Worm (Caenorhabditis elegans) whole organism, L3 larva: ENCODE results near the gene F14F8.8.

ENCODE experiments used
- R02D3.7 ChIP-seq: fragments of 150-350 bp; optimal IDR thresholded peaks from 2 replicates; lab custom pipeline; 2014; ENCODE audit warnings: missing biosample characterization, missing genetic modification characterization
- ama-1 ChIP-seq: fragments of 150-350 bp; optimal IDR thresholded peaks from 2 replicates; lab custom pipeline; 2018
- ceh-82 ChIP-seq: fragments of 150-350 bp; optimal IDR thresholded peaks from 2 replicates; lab custom pipeline; 2014; ENCODE audit warnings: missing biosample characterization, missing genetic modification characterization
- daf-12 ChIP-seq: fragments of 150-350 bp; optimal IDR thresholded peaks from 2 replicates; lab custom pipeline; 2014; ENCODE audit warnings: missing biosample characterization, missing genetic modification reagents, missing genetic modification characterization
- nhr-237 ChIP-seq: fragments of 150-350 bp; optimal IDR thresholded peaks from 2 replicates; lab custom pipeline; 2014; ENCODE audit warnings: missing biosample characterization, missing genetic modification characterization
- unc-62 ChIP-seq: fragments of 150-350 bp; sonication (generic microtip); optimal IDR thresholded peaks from 4 replicates; lab custom pipeline; 2014; ENCODE audit warnings: missing biosample characterization, missing genetic modification reagents, missing genetic modification characterization

ce11 chrV:16706549-16706948 lies 34.5 kb upstream of the F14F8.8 start, which contains the start of gene clec-9:
- TF ChIP-seq daf-12 (tag; lab: Kevin White, UChicago) (no peak), ceh-82 (tag; lab: Kevin White, UChicago) (no peak), unc-62 (GFP tag; lab: Kevin White, UChicago) (no peak), ama-1 (lab: Kevin White, UChicago) (no peak), R02D3.7 (tag; lab: Kevin White, UChicago) (no peak), nhr-237 (tag; lab: Kevin White, UChicago) (no peak)
